Worm (Caenorhabditis elegans) whole organism, midembryonic: ENCODE data around the gene rab-3.
"Not testable (repeated sequence)": the region's sequence is repeated elsewhere in the genome, so short reads cannot be mapped to it uniquely, and the experiment has no call there.

Source experiments
- T22C8.4 ChIP-seq: fragments of 200-800 bp; sonication (Bioruptor generic); IDR thresholded peaks from 2 replicates; pipeline ENCODE4 v1.3.6; 2022; ENCODE audit warnings: missing genetic modification characterization, missing compliant biosample characterization
- cog-1 ChIP-seq: sonication (generic microtip); optimal IDR thresholded peaks from 2 replicates; lab custom pipeline; 2016; ENCODE audit warnings: missing genetic modification characterization, missing compliant biosample characterization
- flt-1 ChIP-seq: fragments of 200-800 bp; sonication (Bioruptor generic); IDR thresholded peaks from 2 replicates; pipeline ENCODE4 v1.3.6; 2022; ENCODE audit warnings: missing genetic modification characterization, missing compliant biosample characterization
- klf-2 ChIP-seq: fragments of 200-800 bp; sonication (Bioruptor generic); conservative IDR thresholded peaks from 2 replicates; pipeline ENCODE4 v1.3.6; 2022; ENCODE audit warnings: missing genetic modification reagents, missing genetic modification characterization, missing compliant biosample characterization
- med-1 ChIP-seq: sonication (generic microtip); optimal IDR thresholded peaks from 2 replicates; lab custom pipeline; 2017; ENCODE audit warnings: missing genetic modification characterization, mild to moderate bottlenecking, missing compliant biosample characterization, antibody characterized with exemption, missing genetic modification reagents; ENCODE audit not compliant: insufficient read depth
- ref-1 ChIP-seq: fragments of 200-800 bp; sonication (Bioruptor generic); conservative IDR thresholded peaks from 2 replicates; pipeline ENCODE4 v1.3.6; 2022; ENCODE audit warnings: missing genetic modification reagents, missing genetic modification characterization, missing compliant biosample characterization
- tab-1 ChIP-seq: fragments of 200-800 bp; sonication (Bioruptor generic); IDR thresholded peaks from 2 replicates; pipeline ENCODE4 v1.3.6; 2022; ENCODE audit warnings: missing genetic modification characterization, missing compliant biosample characterization
- ztf-23 ChIP-seq: fragments of 200-800 bp; sonication (Bioruptor generic); IDR thresholded peaks from 2 replicates; pipeline ENCODE4 v1.3.6; 2022; ENCODE audit warnings: missing genetic modification reagents, missing genetic modification characterization, missing compliant biosample characterization
- ztf-29 ChIP-seq: fragments of 200-800 bp; sonication (Bioruptor generic); IDR thresholded peaks from 2 replicates; pipeline ENCODE4 v1.3.6; 2022; ENCODE audit warnings: missing genetic modification reagents, missing genetic modification characterization, missing compliant biosample characterization

rab-3 gene

ce11 chrII:5727707-5728106, at the start of gene rab-3:
rab-3 (minus strand) TSS chrII:5727853.
- TF ChIP-seq flt-1 (GFP tag; lab: Robert Waterston, UW), result no peak
- TF ChIP-seq med-1 (GFP tag; lab: Kevin White, UChicago), result no peak
- TF ChIP-seq T22C8.4 (GFP tag; lab: Robert Waterston, UW), result no peak
- no peak for TF ChIP-seq cog-1 (tag; lab: Kevin White, UChicago)
- TF ChIP-seq ztf-29 (GFP tag; lab: Robert Waterston, UW), result no peak
- TF ChIP-seq ref-1 (GFP tag; lab: Robert Waterston, UW), result no peak
- no peak for TF ChIP-seq ztf-23 (GFP tag; lab: Robert Waterston, UW)
- TF ChIP-seq tab-1, result no peak
- TF ChIP-seq klf-2 (GFP tag; lab: Robert Waterston, UW), result no peak

- TF ChIP-seq ztf-29 (GFP tag; lab: Robert Waterston, UW) (no peak), ztf-23 (GFP tag; lab: Robert Waterston, UW) (no peak), flt-1 (GFP tag; lab: Robert Waterston, UW) (no peak), T22C8.4 (GFP tag; lab: Robert Waterston, UW) (no peak), tab-1 (no peak)
Observed at ce11 chrII:5777372-5777771, 49.7 kb upstream of the rab-3 start.

ce11 chrII:5774879-5775278, 47.2 kb upstream of the rab-3 start:
- TF ChIP-seq tab-1 (no peak), med-1 (GFP tag; lab: Kevin White, UChicago) (no peak), flt-1 (GFP tag; lab: Robert Waterston, UW) (no peak), cog-1 (tag; lab: Kevin White, UChicago) (no peak), ref-1 (GFP tag; lab: Robert Waterston, UW) (no peak), ztf-29 (GFP tag; lab: Robert Waterston, UW) (no peak), klf-2 (GFP tag; lab: Robert Waterston, UW) (no peak), T22C8.4 (GFP tag; lab: Robert Waterston, UW) (no peak), ztf-23 (GFP tag; lab: Robert Waterston, UW) (no peak)

- TF ChIP-seq ztf-29 (GFP tag; lab: Robert Waterston, UW), result no peak
- TF ChIP-seq T22C8.4 (GFP tag; lab: Robert Waterston, UW), result no peak
- TF ChIP-seq ztf-23 (GFP tag; lab: Robert Waterston, UW), result no peak
- TF ChIP-seq klf-2 (GFP tag; lab: Robert Waterston, UW), result no peak
- TF ChIP-seq tab-1, result no peak
- no peak for TF ChIP-seq cog-1 (tag; lab: Kevin White, UChicago)
- no peak for TF ChIP-seq ref-1 (GFP tag; lab: Robert Waterston, UW)
- TF ChIP-seq flt-1 (GFP tag; lab: Robert Waterston, UW), result no peak
- TF ChIP-seq med-1 (GFP tag; lab: Kevin White, UChicago), result no peak
Observed at ce11 chrII:5774120-5774519, 46.5 kb upstream of the rab-3 start, which contains the start of the genes dmd-5 and F10C1.1. dmd-5 (minus strand) TSS chrII:5774220. F10C1.1 (plus strand) TSS chrII:5774229.

ce11 chrII:5772547-5773142, 45.0 kb upstream of the rab-3 start:
- TF ChIP-seq med-1 (GFP tag; lab: Kevin White, UChicago) (no peak), ztf-23 (GFP tag; lab: Robert Waterston, UW) (peak; percentile 80), cog-1 (tag; lab: Kevin White, UChicago) (peak; percentile 11), T22C8.4 (GFP tag; lab: Robert Waterston, UW) (peak; percentile 41; the same call in 1 of the 2 replicates), tab-1 (peak; percentile 82), flt-1 (GFP tag; lab: Robert Waterston, UW) (peak; percentile 80; the same call in 1 of the 2 replicates), klf-2 (GFP tag; lab: Robert Waterston, UW) (no peak; the same call in 1 of the 2 replicates), ref-1 (GFP tag; lab: Robert Waterston, UW) (0 out of 2 replicates have a peak, but pooled peaks have one; percentile 39), ztf-29 (GFP tag; lab: Robert Waterston, UW) (peak; percentile 50; the same call in 1 of the 2 replicates)

DNA sequence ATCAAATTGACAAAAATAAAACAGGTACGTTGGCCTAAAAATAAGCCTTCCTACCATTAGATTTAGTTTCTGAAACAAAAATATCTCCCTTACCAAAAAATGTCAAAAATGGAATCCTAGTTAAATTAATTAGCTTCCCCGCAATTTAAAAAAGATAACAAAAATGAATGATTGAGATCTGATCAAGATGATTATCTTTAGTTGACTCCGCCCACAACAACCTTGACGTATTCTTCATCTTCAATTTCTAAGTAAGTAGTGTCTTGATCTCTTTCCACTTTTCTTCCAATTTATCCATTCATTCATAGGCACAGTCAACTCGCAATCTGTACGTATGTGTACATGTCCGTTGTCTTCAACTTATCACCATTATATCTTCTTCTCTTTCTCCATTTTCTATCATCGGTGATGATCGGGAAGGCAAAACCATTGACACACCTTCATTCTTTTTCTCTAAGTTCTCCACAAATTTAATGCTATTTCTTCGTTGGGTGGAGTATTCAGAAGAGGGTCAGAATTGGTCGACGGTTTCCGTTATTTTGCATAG, 40.7 kb upstream of the rab-3 start:
- TF ChIP-seq ztf-29 (GFP tag; lab: Robert Waterston, UW) (no peak), T22C8.4 (GFP tag; lab: Robert Waterston, UW) (no peak), klf-2 (GFP tag; lab: Robert Waterston, UW) (no peak), cog-1 (tag; lab: Kevin White, UChicago) (no peak), ref-1 (GFP tag; lab: Robert Waterston, UW) (no peak), tab-1 (no peak), flt-1 (GFP tag; lab: Robert Waterston, UW) (no peak), med-1 (GFP tag; lab: Kevin White, UChicago) (no peak), ztf-23 (GFP tag; lab: Robert Waterston, UW) (no peak)

ce11 chrII:5765318-5765717, 37.7 kb upstream of the rab-3 start, which contains the start of gene ifb-1:
ifb-1 (plus strand) TSS chrII:5765618.
- TF ChIP-seq T22C8.4 (GFP tag; lab: Robert Waterston, UW) (no peak), ref-1 (GFP tag; lab: Robert Waterston, UW) (no peak), med-1 (GFP tag; lab: Kevin White, UChicago) (no peak), tab-1 (no peak)

- TF ChIP-seq cog-1 (tag; lab: Kevin White, UChicago); ztf-23 (GFP tag; lab: Robert Waterston, UW); ref-1 (GFP tag; lab: Robert Waterston, UW): not testable (repeated sequence)
Observed at ce11 chrII:5757656-5758055, 30.0 kb upstream of the rab-3 start, which contains the start of the genes F10C1.3 and F10C1.23. F10C1.3 (minus strand) TSS chrII:5757756. F10C1.23 (plus strand) TSS chrII:5758040.

DNA sequence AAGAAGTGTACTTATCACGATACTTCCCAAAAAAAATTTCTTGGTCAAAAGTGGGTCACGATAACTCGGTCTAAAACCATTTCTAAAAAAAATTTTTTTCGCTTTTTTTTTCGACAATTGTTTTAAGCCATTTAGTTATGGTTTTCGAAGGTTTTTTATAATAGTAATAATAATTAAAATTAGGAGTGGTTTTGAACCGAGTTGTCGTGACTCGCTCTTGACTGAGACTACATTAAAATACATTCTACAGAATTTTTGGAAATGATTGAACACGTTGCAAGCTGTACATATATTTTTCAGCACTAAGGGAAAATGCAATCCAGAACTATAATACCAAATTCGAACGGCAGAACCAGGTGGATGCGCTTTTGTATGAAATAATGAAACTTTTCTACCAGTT, 26.5 kb upstream of the rab-3 start, which contains the start of gene F10C1.8:
TSS of gene F10C1.8 (plus strand) at position 301 of the 400 bp plus-strand sequence.
- TF ChIP-seq ztf-23 (GFP tag; lab: Robert Waterston, UW) (no peak), ztf-29 (GFP tag; lab: Robert Waterston, UW) (no peak), ref-1 (GFP tag; lab: Robert Waterston, UW) (no peak), med-1 (GFP tag; lab: Kevin White, UChicago) (no peak), klf-2 (GFP tag; lab: Robert Waterston, UW) (no peak), cog-1 (tag; lab: Kevin White, UChicago) (no peak), T22C8.4 (GFP tag; lab: Robert Waterston, UW) (no peak), tab-1 (no peak), flt-1 (GFP tag; lab: Robert Waterston, UW) (no peak)
